Worm (Caenorhabditis elegans) whole organism, young adult: ENCODE data around the gene T10C6.6.
A peak's percentile ranks its signal among the peaks of the same experiment; 100 is the strongest.

ENCODE experiments used
- F22D6.2 ChIP-seq: sonication (generic microtip); optimal IDR thresholded peaks from 2 replicates; lab custom pipeline; 2016; ENCODE audit warnings: mild to moderate bottlenecking, missing genetic modification characterization, missing compliant biosample characterization
- F55B11.4 ChIP-seq: sonication (generic microtip); optimal IDR thresholded peaks from 2 replicates; lab custom pipeline; 2016; ENCODE audit warnings: missing compliant biosample characterization, missing genetic modification characterization, borderline replicate concordance; ENCODE audit not compliant: insufficient read depth
- ZK185.1 ChIP-seq: sonication (generic microtip); optimal IDR thresholded peaks from 2 replicates; lab custom pipeline; 2016; ENCODE audit warnings: mild to moderate bottlenecking, missing genetic modification characterization, missing compliant biosample characterization; ENCODE audit not compliant: poor library complexity, severe bottlenecking
- ama-1 ChIP-seq, 3 experiments: fragments of 150-350 bp in 1 of 3; sonication (generic microtip) in 2 of 3; optimal IDR thresholded peaks; 2 replicates each; lab custom pipeline; 2014 to 2018; ENCODE audit warnings: missing biosample characterization in 2 of 3, missing genetic modification characterization in 2 of 3, missing genetic modification reagents in 2 of 3
- bed-1 ChIP-seq: fragments of 200-800 bp; sonication (Bioruptor generic); IDR thresholded peaks from 2 replicates; pipeline ENCODE4 v1.3.6; 2022; ENCODE audit warnings: missing genetic modification reagents, missing genetic modification characterization, missing compliant biosample characterization
- cebp-1 ChIP-seq, 2 experiments: fragments of 200-800 bp in 1 of 2; sonication (Bioruptor generic) in 1 of 2; sonication (generic microtip) in 1 of 2; IDR thresholded peaks in 1 of 2; optimal IDR thresholded peaks in 1 of 2; 2 replicates each; pipeline versions ENCODE4 v1.3.6 to Lab custom; 2017 to 2022; ENCODE audit warnings: missing compliant biosample characterization in 2 of 2, missing genetic modification characterization in 2 of 2, mild to moderate bottlenecking in 1 of 2, missing genetic modification reagents in 1 of 2, moderate library complexity in 1 of 2
- dox-1 ChIP-seq: fragments of 200-800 bp; sonication (Bioruptor generic); IDR thresholded peaks from 2 replicates; pipeline ENCODE4 v1.3.6; 2022; ENCODE audit warnings: missing genetic modification reagents, missing genetic modification characterization, missing compliant biosample characterization
- dpl-1 ChIP-seq: fragments of 150-350 bp; optimal IDR thresholded peaks from 2 replicates; lab custom pipeline; 2014; ENCODE audit warnings: missing biosample characterization, missing genetic modification reagents, missing genetic modification characterization
- egl-44 ChIP-seq: fragments of 200-800 bp; sonication (Bioruptor generic); IDR thresholded peaks from 2 replicates; pipeline ENCODE4 v1.3.6; 2022; ENCODE audit warnings: missing genetic modification reagents, missing genetic modification characterization, missing compliant biosample characterization
- fkh-3 ChIP-seq: sonication (generic microtip); optimal IDR thresholded peaks from 2 replicates; lab custom pipeline; 2016; ENCODE audit warnings: mild to moderate bottlenecking, missing genetic modification characterization, missing compliant biosample characterization
- hmg-20 ChIP-seq: fragments of 200-800 bp; sonication (Bioruptor generic); IDR thresholded peaks from 2 replicates; pipeline ENCODE4 v1.3.6; 2022; ENCODE audit warnings: missing genetic modification reagents, missing genetic modification characterization, missing compliant biosample characterization
- let-526 ChIP-seq: fragments of 200-800 bp; sonication (Bioruptor generic); IDR thresholded peaks from 2 replicates; pipeline ENCODE4 v1.3.6; 2022; ENCODE audit warnings: missing genetic modification reagents, missing genetic modification characterization, missing compliant biosample characterization
- lir-1 ChIP-seq: fragments of 200-800 bp; sonication (Bioruptor generic); conservative IDR thresholded peaks from 2 replicates; pipeline ENCODE4 v1.3.6; 2022; ENCODE audit warnings: missing genetic modification reagents, missing genetic modification characterization, missing compliant biosample characterization
- madf-6 ChIP-seq: fragments of 200-800 bp; sonication (Bioruptor generic); IDR thresholded peaks from 2 replicates; pipeline ENCODE4 v1.3.6; 2022; ENCODE audit warnings: missing genetic modification reagents, missing genetic modification characterization, missing compliant biosample characterization
- nhr-120 ChIP-seq: fragments of 200-800 bp; sonication (Bioruptor generic); IDR thresholded peaks from 2 replicates; pipeline ENCODE4 v1.3.6; 2022; ENCODE audit warnings: missing genetic modification characterization, missing compliant biosample characterization
- nhr-80 ChIP-seq: sonication (generic microtip); optimal IDR thresholded peaks from 2 replicates; lab custom pipeline; 2016; ENCODE audit warnings: missing genetic modification characterization, missing compliant biosample characterization
- snpc-3.4 ChIP-seq: sonication (generic microtip); optimal IDR thresholded peaks from 2 replicates; lab custom pipeline; 2017; ENCODE audit warnings: missing genetic modification characterization, mild to moderate bottlenecking, missing compliant biosample characterization, antibody characterized with exemption, moderate library complexity, missing genotype, missing genetic modification reagents
- tbx-9 ChIP-seq: sonication (generic microtip); optimal IDR thresholded peaks from 2 replicates; lab custom pipeline; 2016; ENCODE audit warnings: borderline replicate concordance, missing genetic modification characterization, inconsistent platforms, missing compliant biosample characterization
- xnd-1 ChIP-seq: sonication (generic microtip); optimal IDR thresholded peaks from 2 replicates; lab custom pipeline; 2016; ENCODE audit warnings: missing genotype, missing genetic modification reagents, missing genetic modification characterization, missing compliant biosample characterization
- ztf-6 ChIP-seq: fragments of 200-800 bp; sonication (Bioruptor generic); IDR thresholded peaks from 2 replicates; pipeline ENCODE4 v1.3.6; 2022; ENCODE audit warnings: missing genetic modification reagents, missing genetic modification characterization, missing compliant biosample characterization

The T10C6.6 gene

ce11 chrV:16068938-16069337, 44.8 kb downstream of the T10C6.6 start, which contains the start of gene cyp-35D1:
Gene cyp-35D1, plus strand, starts transcription at chrV:16069238.
- TF ChIP-seq madf-6 (GFP tag; lab: Robert Waterston, UW) (no peak), F55B11.4 (no peak), hmg-20 (GFP tag; lab: Robert Waterston, UW) (no peak), ztf-6 (GFP tag; lab: Robert Waterston, UW) (no peak), snpc-3.4 (tag; lab: Kevin White, UChicago) (no peak), tbx-9 (tag; lab: Kevin White, UChicago) (no peak), dpl-1 (no peak)

ce11 chrV:16071167-16071566, 47.0 kb downstream of the T10C6.6 start, which contains the start of gene nhr-176:
Gene nhr-176, plus strand, starts transcription at chrV:16071325.
- TF ChIP-seq dox-1 (GFP tag; lab: Robert Waterston, UW) (no peak), lir-1 (GFP tag; lab: Robert Waterston, UW) (no peak), ama-1 (optimal IDR thresholded peaks at IDR 0.05; lab: Kevin White, UChicago) (no peak), ama-1 (GFP tag; optimal IDR thresholded peaks at IDR 0.05; lab: Kevin White, UChicago) (no peak), nhr-80 (tag; lab: Kevin White, UChicago) (peak; percentile 38), nhr-120 (no peak)
- TF ChIP-seq, all 124 proteins: peak for 1

ce11 chrV:16073856-16074255, 49.7 kb downstream of the T10C6.6 start, which contains the start of gene srj-10:
Gene srj-10, minus strand, starts transcription at chrV:16073956.
- TF ChIP-seq cebp-1 (GFP tag; IDR thresholded peaks at IDR 0.05; lab: Robert Waterston, UW) (no peak), cebp-1 (tag; optimal IDR thresholded peaks at IDR 0.05; lab: Kevin White, UChicago) (no peak), xnd-1 (no peak), let-526 (GFP tag; lab: Robert Waterston, UW) (no peak), fkh-3 (tag; lab: Kevin White, UChicago) (no peak)

ce11 chrV:16075250-16075709, 51.2 kb downstream of the T10C6.6 start, which contains the start of the genes F14H3.12 and srj-29:
Gene F14H3.12, minus strand, starts transcription at chrV:16075323.
Gene srj-29, plus strand, starts transcription at chrV:16075659.
- TF ChIP-seq F22D6.2, result no peak
- no peak for TF ChIP-seq bed-1 (GFP tag; lab: Robert Waterston, UW)
- no peak for TF ChIP-seq snpc-3.4 (tag; lab: Kevin White, UChicago)
- TF ChIP-seq egl-44 (GFP tag; lab: Robert Waterston, UW), result no peak
- TF ChIP-seq nhr-80 (tag; lab: Kevin White, UChicago), result peak; percentile 76
- TF ChIP-seq cebp-1 (GFP tag; IDR thresholded peaks at IDR 0.05; lab: Robert Waterston, UW), result peak; percentile 32; the same call in 1 of the 2 replicates
- no peak for TF ChIP-seq cebp-1 (tag; optimal IDR thresholded peaks at IDR 0.05; lab: Kevin White, UChicago)
- no peak for TF ChIP-seq ZK185.1 (tag; lab: Kevin White, UChicago)
